Fruit fly (Drosophila melanogaster) whole organism, wandering third instar larva: Measurements from ENCODE around the gene Cpsf5.

Source experiments
- Abd-B ChIP-seq: fragments of >200 bp; optimal IDR thresholded peaks from 2 replicates; lab custom pipeline; 2017; ENCODE audit warnings: missing biosample characterization, missing genetic modification characterization
- Dfd ChIP-seq: fragments of >200 bp; optimal IDR thresholded peaks from 2 replicates; lab custom pipeline; 2017; ENCODE audit warnings: missing biosample characterization, missing genetic modification characterization
- Dif ChIP-seq: fragments of 200-275, 200-300 bp; sonication (Bioruptor generic); optimal IDR thresholded peaks from 2 replicates; lab custom pipeline; 2018; ENCODE audit warnings: missing biosample characterization, missing genetic modification characterization; ENCODE audit not compliant: partially characterized antibody
- Jra ChIP-seq: sonication (Bioruptor generic); optimal IDR thresholded peaks from 2 replicates; lab custom pipeline; 2016; ENCODE audit warnings: missing biosample characterization, missing genetic modification characterization
- Mio ChIP-seq: sonication (Bioruptor generic); optimal IDR thresholded peaks from 2 replicates; lab custom pipeline; 2016; ENCODE audit warnings: missing biosample characterization, missing genetic modification characterization
- Vsx2 ChIP-seq: fragments of 200-300, 225-300 bp; sonication (Bioruptor generic); optimal IDR thresholded peaks from 2 replicates; lab custom pipeline; 2018; ENCODE audit warnings: missing biosample characterization, missing genetic modification characterization; ENCODE audit not compliant: partially characterized antibody
- br ChIP-seq: fragments of 200-800 bp; sonication (Bioruptor generic); optimal IDR thresholded peaks from 2 replicates; lab custom pipeline; 2016; ENCODE audit warnings: missing biosample characterization, missing genetic modification characterization
- dl ChIP-seq, 2 experiments: fragments of 175-275, 200-275 bp in 1 of 2; fragments of 200-275 bp in 1 of 2; sonication (Bioruptor generic); optimal IDR thresholded peaks; lab custom pipeline; 2018; ENCODE audit warnings: mild to moderate bottlenecking in 2 of 2, missing biosample characterization in 2 of 2, missing genetic modification characterization in 2 of 2, moderate library complexity in 2 of 2; ENCODE audit not compliant: partially characterized antibody in 2 of 2, insufficient read depth in 1 of 2
- ey ChIP-seq: fragments of 200-800 bp; sonication (Bioruptor generic); optimal IDR thresholded peaks from 2 replicates; lab custom pipeline; 2016; ENCODE audit warnings: missing biosample characterization, missing genetic modification characterization
- foxo ChIP-seq, 2 experiments: fragments of 200-800 bp; sonication (Bioruptor generic); optimal IDR thresholded peaks; 2 replicates in 1 of 2; 3 replicates in 1 of 2; lab custom pipeline; 2016 to 2017; ENCODE audit warnings: missing biosample characterization in 2 of 2, missing genetic modification characterization in 2 of 2
- h ChIP-seq: fragments of 200-800 bp; sonication (Bioruptor generic); optimal IDR thresholded peaks from 3 replicates; lab custom pipeline; 2016; ENCODE audit warnings: missing biosample characterization, mild to moderate bottlenecking, missing genetic modification characterization
- lola ChIP-seq: fragments of >200 bp; optimal IDR thresholded peaks from 2 replicates; lab custom pipeline; 2017; ENCODE audit warnings: missing biosample characterization, missing genetic modification characterization
- pan ChIP-seq: fragments of >200 bp; optimal IDR thresholded peaks from 2 replicates; lab custom pipeline; 2017

DNA sequence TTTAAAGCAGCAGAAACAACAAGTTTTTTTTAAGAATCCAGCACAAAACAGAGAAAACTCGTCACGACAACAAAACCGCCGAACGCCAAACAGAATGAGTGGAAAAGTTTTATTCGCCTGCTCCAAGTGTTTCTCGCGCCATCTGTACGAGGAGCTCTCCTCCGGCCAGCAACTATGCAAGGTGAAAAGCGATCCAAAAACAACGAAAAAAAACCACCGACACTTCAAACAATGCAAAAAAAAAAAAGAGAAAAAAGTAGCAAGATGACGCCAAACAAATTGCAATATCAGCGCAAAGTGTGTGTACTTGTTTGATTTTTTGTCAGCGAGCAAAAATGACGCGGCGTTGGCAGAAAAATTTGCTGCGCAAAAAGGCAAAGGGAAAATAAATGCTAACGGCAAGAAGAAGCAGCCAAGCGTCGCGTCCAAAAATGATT lies 43.4 kb upstream of the Cpsf5 start:
- no peak for TF ChIP-seq h
- TF ChIP-seq Dfd (GFP tag; lab: Kevin White, UChicago) = no peak
- no peak for TF ChIP-seq lola
- no peak for TF ChIP-seq foxo (GFP tag; optimal IDR thresholded peaks at IDR 0.05; lab: Kevin White, UChicago)
- no peak for TF ChIP-seq Jra (GFP tag; lab: Kevin White, UChicago)
- no peak for TF ChIP-seq Dif
- TF ChIP-seq br (GFP tag; lab: Kevin White, UChicago) = no peak
- TF ChIP-seq Vsx2 = no peak
- no peak for TF ChIP-seq Abd-B (GFP tag; lab: Kevin White, UChicago)
- TF ChIP-seq ey (GFP tag; lab: Kevin White, UChicago) = no peak
- no peak for TF ChIP-seq pan (lab: Kevin White, UChicago)
- TF ChIP-seq dl (GFP tag; optimal IDR thresholded peaks at IDR 0.05; lab: Kevin White, UChicago; ENCODE audit: insufficient read depth in 1 of 2, partially characterized antibody in 2 of 2) = no peak
- no peak for TF ChIP-seq Mio (GFP tag; lab: Kevin White, UChicago)
